Worm (Caenorhabditis elegans): Measurements from ENCODE around the gene csc-1.

- TF ChIP-seq him-1 (tag; optimal IDR thresholded peaks at IDR 0.05) (no peak), W03F9.2 (tag; optimal IDR thresholded peaks at IDR 0.05) (no peak)
Measured at ce11 chrII:13630690-13631089, 33.9 kb downstream of the csc-1 start, which contains the start of the genes gst-17 and gst-18.
